Worm (Caenorhabditis elegans) whole organism, young adult: Measurements from ENCODE around the gene sri-77.
"Not testable (repeated sequence)": the region's sequence is repeated elsewhere in the genome, so short reads cannot be mapped to it uniquely, and the experiment has no call there.

Experiments used
- F49E8.2 ChIP-seq: sonication (generic microtip); optimal IDR thresholded peaks from 3 replicates; lab custom pipeline; 2017; ENCODE audit warnings: missing genetic modification characterization, mild to moderate bottlenecking, missing compliant biosample characterization, antibody characterized with exemption, moderate library complexity; ENCODE audit not compliant: insufficient read depth
- ama-1 ChIP-seq, 3 experiments: fragments of 150-350 bp in 1 of 3; sonication (generic microtip) in 2 of 3; optimal IDR thresholded peaks; 2 replicates each; lab custom pipeline; 2014 to 2018; ENCODE audit warnings: missing biosample characterization in 2 of 3, missing genetic modification characterization in 2 of 3, missing genetic modification reagents in 2 of 3
- attf-6 ChIP-seq: fragments of 200-800 bp; sonication (Bioruptor generic); IDR thresholded peaks from 2 replicates; pipeline ENCODE4 v1.3.6; 2022; ENCODE audit warnings: missing genetic modification reagents, missing genetic modification characterization, missing compliant biosample characterization
- ceh-58 ChIP-seq: fragments of 200-800 bp; sonication (Bioruptor generic); IDR thresholded peaks from 2 replicates; pipeline ENCODE4 v1.3.6; 2022; ENCODE audit warnings: missing genetic modification characterization, missing compliant biosample characterization
- ceh-79 ChIP-seq: sonication (generic microtip); optimal IDR thresholded peaks from 2 replicates; lab custom pipeline; 2017; ENCODE audit warnings: mild to moderate bottlenecking, missing genetic modification characterization, missing compliant biosample characterization
- dox-1 ChIP-seq: fragments of 200-800 bp; sonication (Bioruptor generic); IDR thresholded peaks from 2 replicates; pipeline ENCODE4 v1.3.6; 2022; ENCODE audit warnings: missing genetic modification reagents, missing genetic modification characterization, missing compliant biosample characterization
- lir-1 ChIP-seq: fragments of 200-800 bp; sonication (Bioruptor generic); conservative IDR thresholded peaks from 2 replicates; pipeline ENCODE4 v1.3.6; 2022; ENCODE audit warnings: missing genetic modification reagents, missing genetic modification characterization, missing compliant biosample characterization
- pha-4 ChIP-seq: fragments of 150-350 bp; sonication (generic microtip); optimal IDR thresholded peaks from 2 replicates; lab custom pipeline; 2014; ENCODE audit warnings: missing biosample characterization, missing genetic modification reagents, missing genetic modification characterization
- rcor-1 ChIP-seq: fragments of 200-800 bp; sonication (Bioruptor generic); IDR thresholded peaks from 2 replicates; pipeline ENCODE4 v1.3.6; 2022; ENCODE audit warnings: missing genetic modification reagents, missing genetic modification characterization, missing compliant biosample characterization
- rec-8 ChIP-seq, 2 experiments: sonication (generic microtip); optimal IDR thresholded peaks; 2 replicates each; lab custom pipeline; 2016; ENCODE audit warnings: mild to moderate bottlenecking in 2 of 2, missing genetic modification characterization in 2 of 2, missing genetic modification reagents in 2 of 2, missing genotype in 2 of 2, missing biosample characterization in 1 of 2, missing compliant biosample characterization in 1 of 2, moderate library complexity in 1 of 2
- sea-2 ChIP-seq: fragments of 200-800 bp; sonication (Bioruptor generic); IDR thresholded peaks from 2 replicates; pipeline ENCODE4 v1.3.6; 2022; ENCODE audit warnings: missing genetic modification characterization, missing compliant biosample characterization
- xnd-1 ChIP-seq: sonication (generic microtip); optimal IDR thresholded peaks from 2 replicates; lab custom pipeline; 2016; ENCODE audit warnings: missing genotype, missing genetic modification reagents, missing genetic modification characterization, missing compliant biosample characterization

DNA sequence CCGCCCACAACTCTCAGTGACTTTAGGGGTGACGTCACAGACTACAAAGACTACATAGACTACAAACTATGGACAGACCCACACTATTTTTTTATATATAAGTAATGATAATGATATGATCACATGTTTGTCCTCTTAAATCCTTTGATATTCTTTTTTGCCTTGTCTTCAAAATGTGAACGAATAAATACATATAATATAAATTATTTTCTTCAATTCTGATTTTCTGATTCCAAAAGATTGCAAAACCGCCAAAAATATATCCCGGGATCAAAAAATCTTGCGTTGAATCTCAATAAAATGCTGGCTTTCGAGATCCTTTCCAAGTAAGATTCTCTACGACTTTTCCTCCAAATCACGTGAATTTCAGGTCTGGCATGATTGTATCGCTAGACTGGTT is 5.0 kb downstream of the sri-77 start, which contains the start of gene F33H12.1:
- TF ChIP-seq sea-2 (GFP tag; lab: Robert Waterston, UW); dox-1 (GFP tag; lab: Robert Waterston, UW); attf-6 (GFP tag; lab: Robert Waterston, UW); lir-1 (GFP tag; lab: Robert Waterston, UW); xnd-1 (tag; lab: Kevin White, UChicago); pha-4 (tag; lab: Kevin White, UChicago); F49E8.2; rec-8 (tag; optimal IDR thresholded peaks at IDR 0.05; lab: Kevin White, UChicago); ceh-58 (GFP tag; lab: Robert Waterston, UW); ama-1 (optimal IDR thresholded peaks at IDR 0.05; lab: Kevin White, UChicago); ama-1 (GFP tag; optimal IDR thresholded peaks at IDR 0.05; lab: Kevin White, UChicago); rcor-1 (GFP tag; lab: Robert Waterston, UW); ceh-79 (tag; lab: Kevin White, UChicago): not testable (repeated sequence)
